Worm (Caenorhabditis elegans) whole organism, L2 larva: ENCODE measurements around the gene F14F9.3.

Experiments
- C34F6.9 ChIP-seq: fragments of 150-350 bp; optimal IDR thresholded peaks from 2 replicates; lab custom pipeline; 2014; ENCODE audit warnings: missing biosample characterization, missing genetic modification characterization
- F13H6.1 ChIP-seq: sonication (generic microtip); optimal IDR thresholded peaks from 2 replicates; lab custom pipeline; 2016; ENCODE audit warnings: missing genetic modification characterization, missing compliant biosample characterization
- Y55F3AM.14 ChIP-seq: fragments of 200-800 bp; sonication (Bioruptor generic); optimal IDR thresholded peaks from 2 replicates; lab custom pipeline; 2018; ENCODE audit warnings: mild to moderate bottlenecking, missing genetic modification characterization, missing compliant biosample characterization
- ZK546.5 ChIP-seq: sonication (generic microtip); optimal IDR thresholded peaks from 2 replicates; lab custom pipeline; 2017; ENCODE audit warnings: missing biosample characterization, missing genetic modification characterization
- blmp-1 ChIP-seq: sonication (generic microtip); optimal IDR thresholded peaks from 2 replicates; lab custom pipeline; 2017; ENCODE audit warnings: missing genetic modification characterization, mild to moderate bottlenecking, missing compliant biosample characterization, antibody characterized with exemption, moderate library complexity; ENCODE audit not compliant: insufficient read depth
- ceh-16 ChIP-seq: fragments of 150-350 bp; optimal IDR thresholded peaks from 2 replicates; lab custom pipeline; 2014; ENCODE audit warnings: missing biosample characterization, missing genetic modification characterization
- ceh-82 ChIP-seq: fragments of 150-350 bp; optimal IDR thresholded peaks from 2 replicates; lab custom pipeline; 2014; ENCODE audit warnings: missing biosample characterization, missing genetic modification characterization
- crh-2 ChIP-seq: sonication (generic microtip); optimal IDR thresholded peaks from 2 replicates; lab custom pipeline; 2017; ENCODE audit warnings: missing biosample characterization, missing genetic modification characterization
- dmd-4 ChIP-seq: sonication (generic microtip); optimal IDR thresholded peaks from 2 replicates; lab custom pipeline; 2017; ENCODE audit warnings: missing biosample characterization, missing genetic modification characterization
- elt-1 ChIP-seq: fragments of 150-350 bp; optimal IDR thresholded peaks from 2 replicates; lab custom pipeline; 2014; ENCODE audit warnings: missing biosample characterization, missing genetic modification characterization
- elt-3 ChIP-seq: sonication (generic microtip); optimal IDR thresholded peaks from 2 replicates; lab custom pipeline; 2017; ENCODE audit warnings: missing biosample characterization, missing genetic modification characterization
- fos-1 ChIP-seq: fragments of 150-350 bp; optimal IDR thresholded peaks from 2 replicates; lab custom pipeline; 2014; ENCODE audit warnings: missing biosample characterization, missing genetic modification characterization
- gmeb-1 ChIP-seq: fragments of 150-350 bp; optimal IDR thresholded peaks from 2 replicates; lab custom pipeline; 2014; ENCODE audit warnings: missing biosample characterization, missing genetic modification characterization
- lin-11 ChIP-seq: fragments of 150-350 bp; sonication (generic microtip); optimal IDR thresholded peaks from 2 replicates; lab custom pipeline; 2014; ENCODE audit warnings: missing biosample characterization, missing genetic modification characterization, inconsistent platforms, mixed read lengths
- lin-13 ChIP-seq: fragments of 150-350 bp; optimal IDR thresholded peaks from 2 replicates; lab custom pipeline; 2014; ENCODE audit warnings: missing biosample characterization, missing genetic modification reagents, missing genetic modification characterization
- lin-39 ChIP-seq: fragments of 150-350 bp; optimal IDR thresholded peaks from 2 replicates; lab custom pipeline; 2014; ENCODE audit warnings: missing biosample characterization, missing genetic modification reagents, missing genetic modification characterization
- lsy-2 ChIP-seq, 2 experiments: fragments of 150-350 bp in 1 of 2; sonication (generic microtip) in 1 of 2; optimal IDR thresholded peaks; 2 replicates each; lab custom pipeline; 2014 to 2017; ENCODE audit warnings: missing biosample characterization in 2 of 2, missing genetic modification characterization in 2 of 2
- mab-5 ChIP-seq: fragments of 150-350 bp; optimal IDR thresholded peaks from 2 replicates; lab custom pipeline; 2014; ENCODE audit warnings: missing biosample characterization, missing genetic modification characterization
- mbf-1 ChIP-seq: sonication (generic microtip); optimal IDR thresholded peaks from 2 replicates; lab custom pipeline; 2017; ENCODE audit warnings: missing biosample characterization, missing genetic modification characterization
- mdl-1 ChIP-seq, 2 experiments: fragments of 150-350 bp in 1 of 2; sonication (generic microtip) in 1 of 2; optimal IDR thresholded peaks; 2 replicates each; lab custom pipeline; 2017; ENCODE audit warnings: missing biosample characterization in 2 of 2, missing genetic modification characterization in 2 of 2
- nhr-11 ChIP-seq: fragments of 150-350 bp; optimal IDR thresholded peaks from 2 replicates; lab custom pipeline; 2014; ENCODE audit warnings: missing biosample characterization, missing genetic modification characterization
- nhr-12 ChIP-seq: fragments of 150-350 bp; optimal IDR thresholded peaks from 2 replicates; lab custom pipeline; 2014; ENCODE audit warnings: missing biosample characterization, missing genetic modification characterization
- nhr-21 ChIP-seq: fragments of 150-350 bp; optimal IDR thresholded peaks from 2 replicates; lab custom pipeline; 2014; ENCODE audit warnings: missing biosample characterization, missing genetic modification characterization
- nhr-23 ChIP-seq: fragments of 150-350 bp; optimal IDR thresholded peaks from 2 replicates; lab custom pipeline; 2014; ENCODE audit warnings: missing biosample characterization, missing genetic modification reagents, missing genetic modification characterization
- nhr-237 ChIP-seq: fragments of 150-350 bp; optimal IDR thresholded peaks from 2 replicates; lab custom pipeline; 2014; ENCODE audit warnings: missing biosample characterization, missing genetic modification characterization
- nhr-25 ChIP-seq: fragments of 150-350 bp; sonication (generic microtip); optimal IDR thresholded peaks from 3 replicates; lab custom pipeline; 2014; ENCODE audit warnings: missing biosample characterization, missing genetic modification characterization
- nhr-6 ChIP-seq: fragments of 150-350 bp; optimal IDR thresholded peaks from 2 replicates; lab custom pipeline; 2014; ENCODE audit warnings: missing biosample characterization, missing genetic modification characterization
- nhr-77 ChIP-seq: fragments of 150-350 bp; optimal IDR thresholded peaks from 2 replicates; lab custom pipeline; 2014; ENCODE audit warnings: missing biosample characterization, missing genetic modification characterization
- sem-4 ChIP-seq: fragments of 150-350 bp; optimal IDR thresholded peaks from 2 replicates; lab custom pipeline; 2014; ENCODE audit warnings: missing biosample characterization, missing genetic modification reagents, missing genetic modification characterization
- skn-1 ChIP-seq: sonication (generic microtip); optimal IDR thresholded peaks from 2 replicates; lab custom pipeline; 2017; ENCODE audit warnings: missing biosample characterization, missing genetic modification characterization
- sma-3 ChIP-seq: sonication (generic microtip); optimal IDR thresholded peaks from 2 replicates; lab custom pipeline; 2016; ENCODE audit warnings: missing genetic modification reagents, missing genetic modification characterization, missing compliant biosample characterization
- sma-9 ChIP-seq, 2 experiments: fragments of 150-350 bp in 1 of 2; sonication (generic microtip) in 1 of 2; optimal IDR thresholded peaks; 2 replicates each; lab custom pipeline; 2014 to 2016; ENCODE audit warnings: missing genetic modification characterization in 2 of 2, mild to moderate bottlenecking in 1 of 2, missing biosample characterization in 1 of 2, missing compliant biosample characterization in 1 of 2, missing genetic modification reagents in 1 of 2, moderate library complexity in 1 of 2
- snpc-4 ChIP-seq: fragments of 150-350 bp; optimal IDR thresholded peaks from 2 replicates; lab custom pipeline; 2014; ENCODE audit warnings: missing biosample characterization, missing genetic modification characterization
- unc-55 ChIP-seq: fragments of 150-350 bp; sonication (generic microtip); optimal IDR thresholded peaks from 3 replicates; lab custom pipeline; 2014; ENCODE audit warnings: missing biosample characterization, missing genetic modification reagents, missing genetic modification characterization
- unc-62 ChIP-seq: fragments of 150-350 bp; optimal IDR thresholded peaks from 2 replicates; lab custom pipeline; 2014; ENCODE audit warnings: missing biosample characterization, missing genetic modification reagents, missing genetic modification characterization
- zag-1 ChIP-seq: fragments of 150-350 bp; optimal IDR thresholded peaks from 2 replicates; lab custom pipeline; 2014; ENCODE audit warnings: missing biosample characterization, missing genetic modification characterization
- ztf-1 ChIP-seq: fragments of 200-800 bp; sonication (Bioruptor generic); conservative IDR thresholded peaks from 2 replicates; pipeline ENCODE4 v1.3.6; 2022; ENCODE audit warnings: missing genetic modification characterization, missing compliant biosample characterization
- ztf-11 ChIP-seq: sonication (generic microtip); optimal IDR thresholded peaks from 2 replicates; lab custom pipeline; 2017; ENCODE audit warnings: missing biosample characterization, missing genetic modification characterization

F14F9.3 gene

DNA sequence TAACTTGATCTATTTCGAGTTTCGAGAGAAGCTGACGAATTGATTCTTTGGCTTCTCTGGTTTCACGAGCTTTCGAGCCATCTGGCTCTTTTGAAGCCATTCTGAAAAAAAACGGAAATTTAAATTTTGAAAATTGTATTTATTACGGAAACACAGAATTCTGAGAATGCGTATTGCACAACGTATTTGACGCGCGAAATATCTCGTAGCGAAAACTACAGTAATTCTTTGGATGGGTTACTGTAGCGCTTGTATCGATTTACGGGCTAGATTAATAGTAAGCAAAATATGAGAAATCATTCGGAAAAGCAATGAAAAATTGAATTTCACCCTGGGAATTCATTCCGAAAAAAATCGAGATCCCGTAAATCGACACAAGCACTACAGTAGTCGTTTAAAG lies 24.4 kb upstream of the F14F9.3 start, which contains the start of gene C04F5.8:
Gene C04F5.8, minus strand, starts transcription at position 101 of the 400 bp plus-strand sequence.
- TF ChIP-seq mbf-1 (tag; lab: Kevin White, UChicago), result no peak
- TF ChIP-seq sma-3 (GFP tag; lab: Kevin White, UChicago), result no peak
- no peak for TF ChIP-seq ceh-82
- TF ChIP-seq ztf-11 (tag; lab: Kevin White, UChicago), result no peak
- no peak for TF ChIP-seq Y55F3AM.14
- TF ChIP-seq zag-1 (tag; lab: Kevin White, UChicago), result no peak
- TF ChIP-seq elt-1, result no peak
- no peak for TF ChIP-seq ceh-16 (tag; lab: Kevin White, UChicago)
- no peak for TF ChIP-seq nhr-25 (tag; lab: Kevin White, UChicago)
- TF ChIP-seq unc-62, result no peak
- no peak for TF ChIP-seq nhr-237
- no peak for TF ChIP-seq dmd-4 (tag; lab: Kevin White, UChicago)
- no peak for TF ChIP-seq C34F6.9
- no peak for TF ChIP-seq unc-55 (GFP tag; lab: Kevin White, UChicago)

DNA sequence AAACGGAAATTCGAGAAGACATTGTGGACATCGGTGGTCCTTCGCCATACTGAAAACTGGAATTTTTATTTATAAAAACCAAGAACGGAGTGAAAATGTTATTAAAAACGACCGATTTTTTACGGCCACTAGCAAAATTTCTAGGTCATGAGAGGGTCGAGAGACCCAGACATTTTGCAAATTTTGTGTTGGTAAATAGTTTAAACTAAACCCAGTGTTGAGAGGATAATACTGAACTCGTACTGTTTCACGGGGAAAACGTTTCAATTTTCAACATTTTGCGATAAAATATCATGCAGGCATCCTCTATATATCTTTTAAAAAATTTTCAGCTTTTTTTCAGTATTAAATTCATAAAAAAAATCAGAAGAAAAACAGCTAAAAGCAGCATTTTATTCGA lies 18.9 kb upstream of the F14F9.3 start, which contains the start of gene C04F5.9:
Gene C04F5.9, minus strand, starts transcription at position 101 of the 400 bp plus-strand sequence.
- TF ChIP-seq nhr-12 (no peak), skn-1 (tag; lab: Kevin White, UChicago) (no peak), lin-13 (GFP tag; lab: Kevin White, UChicago) (no peak), crh-2 (tag; lab: Kevin White, UChicago) (no peak), sem-4 (tag; lab: Kevin White, UChicago) (no peak), ztf-11 (tag; lab: Kevin White, UChicago) (no peak), mdl-1 (tag; optimal IDR thresholded peaks at IDR 0.05; lab: Kevin White, UChicago) (no peak), ceh-82 (no peak), zag-1 (tag; lab: Kevin White, UChicago) (no peak), nhr-6 (tag; lab: Kevin White, UChicago) (no peak), C34F6.9 (no peak), nhr-21 (tag; lab: Kevin White, UChicago) (no peak), F13H6.1 (no peak), unc-62 (no peak)

DNA sequence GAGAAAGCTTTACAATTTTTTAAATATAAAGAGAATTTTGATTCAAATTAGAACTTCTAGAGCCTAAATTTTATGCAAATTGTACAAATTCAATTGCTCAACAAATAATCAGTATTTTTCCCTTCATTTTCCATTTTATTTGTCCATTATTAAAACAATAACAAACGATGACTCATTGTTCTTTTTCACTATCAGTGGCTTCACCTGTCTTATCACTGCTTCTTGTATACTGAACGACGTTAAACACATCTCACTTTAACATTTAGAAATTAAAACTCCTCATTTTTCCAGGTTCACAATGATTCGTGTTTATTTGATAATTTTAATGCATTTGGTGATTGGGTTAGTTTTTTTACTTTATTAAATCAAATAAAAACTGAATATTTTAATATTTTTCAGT lies 18.3 kb upstream of the F14F9.3 start, which contains the start of gene sid-1:
Gene sid-1, plus strand, starts transcription at position 292 of the 400 bp plus-strand sequence.
- TF ChIP-seq dmd-4 (tag; lab: Kevin White, UChicago) (no peak), fos-1 (tag; lab: Kevin White, UChicago) (peak; percentile 80), lin-13 (GFP tag; lab: Kevin White, UChicago) (no peak)

DNA sequence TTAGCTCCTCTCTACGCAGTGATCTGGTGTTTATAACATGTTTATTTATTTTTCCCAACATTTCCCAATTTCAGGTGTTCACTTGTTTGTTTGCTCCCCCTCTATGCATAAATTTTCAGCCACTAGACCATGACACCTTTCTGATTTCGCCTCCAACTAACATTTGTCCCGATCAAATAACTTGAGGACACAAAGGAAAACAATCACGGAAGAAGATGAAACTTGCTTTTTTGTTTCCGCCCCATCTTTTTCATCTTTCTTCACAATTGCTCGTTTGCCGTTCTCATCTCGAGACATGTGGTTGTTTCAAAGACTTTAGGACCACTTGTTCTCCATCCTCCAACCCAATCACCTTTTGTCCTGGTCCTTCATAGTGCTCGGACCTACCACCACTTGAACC lies 11.2 kb upstream of the F14F9.3 start, which contains the start of gene F14F9.5:
Gene F14F9.5, plus strand, starts transcription at position 301 of the 400 bp plus-strand sequence.
- TF ChIP-seq nhr-77 (tag; lab: Kevin White, UChicago) (no peak), ZK546.5 (no peak), blmp-1 (no peak), lin-39 (tag; lab: Kevin White, UChicago) (no peak), zag-1 (tag; lab: Kevin White, UChicago) (no peak), ztf-1 (GFP tag; lab: Robert Waterston, UW) (no peak), nhr-6 (tag; lab: Kevin White, UChicago) (no peak), elt-3 (no peak), gmeb-1 (tag; lab: Kevin White, UChicago) (no peak), mab-5 (tag; lab: Kevin White, UChicago) (no peak), lin-11 (tag; lab: Kevin White, UChicago) (no peak), unc-55 (GFP tag; lab: Kevin White, UChicago) (no peak), dmd-4 (tag; lab: Kevin White, UChicago) (no peak), ceh-82 (no peak), sem-4 (tag; lab: Kevin White, UChicago) (no peak), unc-62 (no peak), nhr-12 (no peak), lin-13 (GFP tag; lab: Kevin White, UChicago) (no peak), nhr-237 (no peak)

DNA sequence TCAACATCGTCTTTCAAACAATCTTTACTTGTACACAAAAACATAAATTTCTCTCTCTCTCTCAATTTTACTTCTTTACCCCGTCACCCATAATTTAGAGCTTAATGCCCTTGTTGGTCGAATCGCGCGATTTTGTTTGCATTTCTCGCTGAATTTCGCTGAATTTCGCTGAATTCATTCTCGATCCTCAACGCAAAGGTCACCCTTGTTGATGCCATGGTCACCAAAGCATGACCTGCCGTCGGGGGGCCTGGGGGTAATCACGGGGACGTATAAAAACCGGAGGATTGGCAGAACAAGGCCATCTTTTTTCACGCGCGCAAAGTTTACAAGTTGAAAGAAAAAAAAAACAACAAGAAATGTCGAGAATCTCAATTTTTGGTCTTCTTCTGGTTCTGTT lies 8.0 kb upstream of the F14F9.3 start, which contains the start of gene F14F9.8:
Gene F14F9.8, plus strand, starts transcription at position 301 of the 400 bp plus-strand sequence.
- TF ChIP-seq ceh-82, result no peak
- TF ChIP-seq lsy-2 (tag; optimal IDR thresholded peaks at IDR 0.05; lab: Kevin White, UChicago), result no peak
- no peak for TF ChIP-seq lin-39 (tag; lab: Kevin White, UChicago)
- TF ChIP-seq crh-2 (tag; lab: Kevin White, UChicago), result no peak
- TF ChIP-seq nhr-11 (tag; lab: Kevin White, UChicago), result no peak
- no peak for TF ChIP-seq elt-1
- no peak for TF ChIP-seq nhr-6 (tag; lab: Kevin White, UChicago)
- TF ChIP-seq nhr-23 (tag; lab: Kevin White, UChicago), result no peak
- TF ChIP-seq zag-1 (tag; lab: Kevin White, UChicago), result no peak
- no peak for TF ChIP-seq sma-9 (GFP tag; optimal IDR thresholded peaks at IDR 0.05; lab: Kevin White, UChicago)
- no peak for TF ChIP-seq sma-9 (tag; optimal IDR thresholded peaks at IDR 0.05; lab: Kevin White, UChicago)
- no peak for TF ChIP-seq snpc-4 (tag; lab: Kevin White, UChicago)
- no peak for TF ChIP-seq lin-11 (tag; lab: Kevin White, UChicago)
